Fruit fly (Drosophila melanogaster): ENCODE measurements around the gene slp2.

slp2 gene

dm6 chr2L:3832249-3832675, 4.4 kb upstream of the slp2 start (continued):
- TF ChIP-seq Bteb2 (GFP tag; optimal IDR thresholded peaks at IDR 0.05) (peak; percentile 85), abd-A (tag; optimal IDR thresholded peaks at IDR 0.05) (peak; percentile 74), Deaf1 (tag; optimal IDR thresholded peaks at IDR 0.05) (peak; percentile 75), ttk (GFP tag; IDR thresholded peaks at IDR 0.05) (peak; percentile 96), BEAF-32 (GFP tag; optimal IDR thresholded peaks at IDR 0.05) (peak; percentile 3), CG30403 (GFP tag; optimal IDR thresholded peaks at IDR 0.05) (peak; percentile 96), oc (tag; optimal IDR thresholded peaks at IDR 0.05) (peak; percentile 96), yki (optimal IDR thresholded peaks at IDR 0.05) (no peak), rib (GFP tag; IDR thresholded peaks at IDR 0.05) (peak; percentile 76), Hr3 (GFP tag; optimal IDR thresholded peaks at IDR 0.05) (peak; percentile 95), Dll (GFP tag; IDR thresholded peaks at IDR 0.05; ENCODE audit: partially characterized antibody) (peak; percentile 45; the same call in 1 of the 4 replicates), grau (tag; optimal IDR thresholded peaks at IDR 0.05) (peak; percentile 93), emc (GFP tag; optimal IDR thresholded peaks at IDR 0.05) (peak; percentile 82), Gsc (GFP tag; IDR thresholded peaks at IDR 0.05) (peak; percentile 91), CG14441 (GFP tag; IDR thresholded peaks at IDR 0.05) (peak; percentile 94), tio (GFP tag; optimal IDR thresholded peaks at IDR 0.05) (peak; percentile 95), twi (tag; optimal IDR thresholded peaks at IDR 0.05) (peak; percentile 95), exex (tag; optimal IDR thresholded peaks at IDR 0.05) (peak; percentile 51), CG2712 (tag; optimal IDR thresholded peaks at IDR 0.05) (peak; percentile 98), CG32532 (GFP tag; IDR thresholded peaks at IDR 0.05) (peak; percentile 90), CG14014 (GFP tag; IDR thresholded peaks at IDR 0.05) (peak; percentile 91), CG8924 (tag; optimal IDR thresholded peaks at IDR 0.05) (peak; percentile 96), CG18476 (GFP tag; optimal IDR thresholded peaks at IDR 0.05) (peak; percentile 93), Nf-YC (tag; optimal IDR thresholded peaks at IDR 0.05) (peak; percentile 77), CG16863 (GFP tag; optimal IDR thresholded peaks at IDR 0.05) (peak; percentile 97), da (GFP tag; optimal IDR thresholded peaks at IDR 0.05) (peak; percentile 92), fd96Cb (tag; optimal IDR thresholded peaks at IDR 0.05) (peak; percentile 98), CG3407 (GFP tag; optimal IDR thresholded peaks at IDR 0.05) (peak; percentile 98), Xrp1 (GFP tag; IDR thresholded peaks at IDR 0.05) (peak; percentile 99), psq (GFP tag; optimal IDR thresholded peaks at IDR 0.05) (peak; percentile 89), bsh (GFP tag; optimal IDR thresholded peaks at IDR 0.05) (peak in 1 of 2 experiments; percentile 99), sd (tag; optimal IDR thresholded peaks at IDR 0.05) (peak; percentile 59), Blimp-1 (GFP tag; optimal IDR thresholded peaks at IDR 0.05) (peak; percentile 96), Chrac-16 (GFP tag; optimal IDR thresholded peaks at IDR 0.05) (peak; percentile 98), CG1024 (GFP tag; IDR thresholded peaks at IDR 0.05) (peak; percentile 95), CG4282 (GFP tag; optimal IDR thresholded peaks at IDR 0.05) (peak; percentile 72), MESR4 (GFP tag; optimal IDR thresholded peaks at IDR 0.05) (peak; percentile 61), klu (GFP tag; IDR thresholded peaks at IDR 0.05) (peak; percentile 87), Eip74EF (GFP tag; optimal IDR thresholded peaks at IDR 0.05) (peak in 1 of 2 experiments; percentile 93), so (GFP tag; IDR thresholded peaks at IDR 0.05) (peak; percentile 94), Nf-YA (GFP tag; IDR thresholded peaks at IDR 0.05) (peak; percentile 91), CG7745 (tag; optimal IDR thresholded peaks at IDR 0.05) (peak; percentile 86), tll (GFP tag; optimal IDR thresholded peaks at IDR 0.05) (peak in 1 of 2 experiments; percentile 83), HLH4C (GFP tag; IDR thresholded peaks at IDR 0.05; ENCODE audit: partially characterized antibody) (no peak), wdn (GFP tag; IDR thresholded peaks at IDR 0.05) (peak; percentile 81), CG42726 (GFP tag; IDR thresholded peaks at IDR 0.05; ENCODE audit: partially characterized antibody) (0 out of 2 replicates have a peak, but pooled peaks have one; percentile 43), chinmo (GFP tag; IDR thresholded peaks at IDR 0.05; ENCODE audit: partially characterized antibody) (no peak), CrebB (tag; optimal IDR thresholded peaks at IDR 0.05) (peak; percentile 94), pho (GFP tag; optimal IDR thresholded peaks at IDR 0.05) (peak; percentile 84), run (tag; optimal IDR thresholded peaks at IDR 0.05) (peak; percentile 92)
